Fruit fly (Drosophila melanogaster): ENCODE data around the gene CG14710.

Gene CG14710

DNA sequence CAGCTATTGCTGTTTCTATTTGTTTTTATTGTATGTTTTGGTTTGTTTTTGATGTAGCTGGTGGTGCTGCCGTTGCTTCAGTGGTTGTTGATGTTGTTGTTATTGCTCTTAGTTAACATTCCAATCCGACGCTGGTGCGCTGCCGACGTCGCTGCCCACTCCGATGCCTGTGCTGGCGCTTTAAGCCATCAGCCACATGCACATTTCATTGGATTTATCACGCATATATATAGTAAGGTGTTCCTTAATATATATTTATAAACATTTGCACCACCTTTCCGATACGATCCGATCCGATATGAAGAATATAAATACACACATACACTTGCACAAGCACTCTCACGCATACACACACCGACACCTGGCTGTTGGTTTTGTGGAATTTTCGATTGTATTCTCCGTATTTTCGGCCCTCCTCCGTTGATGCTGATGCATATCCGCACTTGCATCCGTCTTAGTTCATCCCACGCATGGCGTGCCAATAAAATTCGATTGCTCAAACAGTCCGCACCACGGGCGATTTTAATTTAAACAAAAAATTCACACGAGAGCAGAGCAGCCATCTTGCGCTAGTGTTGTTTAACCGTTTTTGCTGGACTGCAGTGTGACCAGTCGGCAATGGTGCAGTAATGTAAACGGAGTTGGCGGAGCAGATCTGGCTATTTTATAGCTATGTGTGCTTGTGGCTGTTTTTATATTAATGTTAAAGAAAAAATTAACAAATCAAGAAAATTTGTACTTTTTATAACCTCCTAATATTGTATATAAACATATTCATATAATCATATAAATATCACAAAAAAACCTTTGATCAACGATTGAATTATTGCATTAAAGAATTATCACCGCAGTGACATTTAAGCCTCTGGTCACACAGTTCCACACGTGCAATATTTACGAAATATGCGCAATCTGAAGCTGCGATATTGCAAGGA, 30.5 kb downstream of the CG14710 start, which contains the start of the genes Csk and Elp1:
Gene Csk (minus strand): TSS at position 602 of the 935 bp plus-strand sequence.
Gene Elp1 (plus strand): TSS at position 867 of the 935 bp plus-strand sequence.
- TF ChIP-seq CG17801 (GFP tag; optimal IDR thresholded peaks at IDR 0.05; ENCODE audit: partially characterized antibody): peak; percentile 55

DNA sequence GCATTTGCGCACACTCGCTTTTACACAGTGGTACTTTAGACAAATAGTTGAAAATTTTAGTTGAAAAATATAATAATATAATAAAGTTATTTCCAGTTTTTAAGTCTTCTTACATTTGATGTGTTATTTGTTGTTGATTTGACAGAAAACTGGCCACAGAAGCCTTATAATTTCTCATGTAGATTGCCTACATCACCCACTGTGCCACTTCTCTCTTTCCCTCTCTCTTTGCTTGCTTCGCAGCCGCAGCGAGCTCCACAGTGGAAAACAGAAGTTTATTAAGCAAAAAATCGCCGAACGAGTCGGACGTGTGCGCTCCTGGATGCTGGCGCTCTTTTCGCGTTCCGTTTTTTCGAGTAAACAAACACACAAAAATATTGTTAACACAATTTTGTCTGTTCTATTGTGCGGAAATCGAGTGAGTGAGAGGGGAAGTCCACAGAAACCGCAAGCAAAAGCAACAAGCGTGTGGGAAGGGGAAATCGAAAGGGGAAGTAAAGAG, 36.0 kb downstream of the CG14710 start, which contains the start of gene CG42327:
Gene CG42327 (plus strand): TSS at position 277 of the 502 bp plus-strand sequence.
- peak; percentile 87 for TF ChIP-seq CG17801 (GFP tag; optimal IDR thresholded peaks at IDR 0.05; ENCODE audit: partially characterized antibody)

DNA sequence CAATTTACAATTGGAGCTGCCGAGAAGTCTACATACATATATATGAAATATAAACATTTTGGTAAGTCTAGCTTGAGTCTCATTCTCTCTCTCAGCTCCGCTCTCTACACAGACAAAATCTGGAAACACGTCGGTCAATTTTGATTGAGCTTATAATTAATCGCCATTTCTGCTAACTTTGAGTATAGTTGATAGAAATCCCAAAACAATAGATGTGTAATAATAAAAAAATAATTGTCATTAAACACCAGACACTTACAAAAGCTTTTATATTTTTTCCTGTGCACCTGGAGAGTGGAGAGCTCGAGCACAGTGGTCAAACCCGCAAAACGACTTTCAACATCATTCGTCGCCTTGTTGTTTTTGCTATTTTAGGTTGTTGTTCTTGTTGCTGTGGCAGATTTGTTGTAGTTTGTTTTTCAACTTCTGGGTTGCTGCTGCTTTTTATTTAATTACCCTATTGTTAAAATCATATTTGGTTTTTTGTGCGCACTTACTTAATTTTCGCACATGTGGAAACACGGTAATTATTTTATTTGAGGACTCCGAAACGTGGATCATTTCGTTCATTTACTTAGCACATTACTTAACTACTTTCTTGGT, 36.8 kb downstream of the CG14710 start:
- TF ChIP-seq CG17801 (GFP tag; optimal IDR thresholded peaks at IDR 0.05; ENCODE audit: partially characterized antibody): peak; percentile 97

DNA sequence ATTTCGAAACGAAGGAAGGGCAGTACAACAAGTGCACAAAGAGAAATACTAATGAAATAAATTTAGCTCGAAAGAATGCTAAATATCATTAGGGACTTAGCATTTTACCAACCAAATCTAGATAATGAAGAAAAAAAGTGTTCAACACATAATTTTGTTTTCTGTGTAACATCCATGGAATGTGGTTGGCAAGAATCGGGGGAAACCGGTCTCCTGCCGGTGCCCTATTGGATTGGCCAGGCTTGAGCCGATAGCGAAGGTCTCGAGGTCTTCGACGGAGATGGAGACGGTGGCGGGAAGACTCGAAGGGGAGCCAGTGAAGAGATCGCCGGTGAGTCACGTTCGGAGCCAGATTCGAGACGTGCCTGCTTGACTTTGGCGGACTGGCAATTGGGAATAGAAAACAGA, 37.9 kb downstream of the CG14710 start:
- TF ChIP-seq CG17801 (GFP tag; optimal IDR thresholded peaks at IDR 0.05; ENCODE audit: partially characterized antibody): no peak

DNA sequence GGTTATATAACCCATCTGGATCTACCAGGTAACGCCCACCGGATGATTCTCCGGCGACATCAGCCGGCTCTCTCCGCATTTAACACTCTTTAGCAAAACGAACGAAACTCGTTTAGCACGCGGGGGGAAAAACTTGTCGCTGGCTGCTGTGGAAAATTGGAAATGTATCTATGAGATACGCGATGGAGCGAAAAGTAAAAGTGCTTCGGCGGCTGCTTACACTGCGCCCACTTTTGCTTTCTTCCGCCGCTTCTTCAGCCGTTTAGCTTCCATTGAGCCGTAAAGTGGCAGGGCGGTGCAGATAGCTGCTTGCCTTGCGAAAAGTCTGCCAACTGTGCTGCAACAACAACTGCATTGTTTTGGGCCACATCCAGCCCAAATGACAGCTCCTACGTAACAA, 41.3 kb downstream of the CG14710 start:
- no peak for TF ChIP-seq CG17801 (GFP tag; optimal IDR thresholded peaks at IDR 0.05; ENCODE audit: partially characterized antibody)

DNA sequence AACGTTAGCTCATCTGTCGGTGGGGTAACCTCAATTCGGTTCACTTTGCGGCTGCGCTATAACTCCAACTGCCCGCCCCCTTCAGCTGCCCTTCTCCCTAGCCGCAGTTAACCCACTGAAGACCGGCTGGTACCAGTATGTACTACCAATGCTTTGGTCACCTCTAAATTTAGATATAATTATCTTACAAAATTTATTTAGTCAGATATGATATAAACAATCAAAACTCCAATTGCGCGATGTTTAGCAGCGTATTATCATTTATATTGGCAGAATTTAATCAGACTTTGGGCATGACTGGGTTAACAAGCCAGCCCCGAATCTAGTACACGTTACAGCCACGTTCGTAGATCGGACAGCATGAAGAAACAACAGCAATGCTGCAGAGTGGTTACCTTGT, 41.8 kb downstream of the CG14710 start:
- TF ChIP-seq CG17801 (GFP tag; optimal IDR thresholded peaks at IDR 0.05; ENCODE audit: partially characterized antibody): peak; percentile 83

DNA sequence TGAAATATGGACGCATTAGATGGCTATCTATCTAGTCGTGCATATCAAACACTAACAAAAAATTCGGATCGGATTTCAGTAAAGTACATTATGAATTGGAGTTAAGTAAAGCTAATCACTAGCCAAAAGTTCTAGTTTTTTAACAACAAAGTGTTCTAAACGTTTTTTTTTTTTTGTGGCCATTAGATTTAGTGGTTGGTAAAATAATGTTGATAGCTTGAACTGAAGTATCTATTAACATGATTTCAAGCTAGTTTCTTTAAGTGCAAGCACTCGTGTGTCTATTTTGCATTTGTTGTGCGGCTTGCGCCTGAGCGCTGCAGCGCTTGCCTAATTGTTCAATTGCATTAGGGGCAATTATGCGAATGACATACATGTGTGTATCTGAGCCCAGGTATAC, 42.7 kb downstream of the CG14710 start:
- TF ChIP-seq CG17801 (GFP tag; optimal IDR thresholded peaks at IDR 0.05; ENCODE audit: partially characterized antibody): no peak

DNA sequence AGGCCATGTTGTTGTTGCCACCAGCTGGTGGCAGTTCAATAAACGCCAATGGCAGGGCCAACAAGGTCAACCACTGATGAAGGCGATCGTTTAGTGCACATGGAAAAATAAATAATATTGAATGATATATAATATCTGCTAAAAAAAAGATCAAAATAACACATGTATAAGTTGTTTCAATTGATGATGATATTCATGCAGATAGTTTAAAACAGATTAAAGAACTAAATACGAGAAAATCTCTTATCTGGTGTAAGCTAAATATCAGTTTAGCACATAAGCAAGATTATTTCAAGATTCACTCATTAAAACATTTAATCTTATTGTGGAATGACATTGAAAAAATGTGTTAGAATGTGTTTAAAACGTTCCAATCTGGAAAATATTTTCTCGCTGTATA, 43.6 kb downstream of the CG14710 start:
- no peak for TF ChIP-seq CG17801 (GFP tag; optimal IDR thresholded peaks at IDR 0.05; ENCODE audit: partially characterized antibody)

DNA sequence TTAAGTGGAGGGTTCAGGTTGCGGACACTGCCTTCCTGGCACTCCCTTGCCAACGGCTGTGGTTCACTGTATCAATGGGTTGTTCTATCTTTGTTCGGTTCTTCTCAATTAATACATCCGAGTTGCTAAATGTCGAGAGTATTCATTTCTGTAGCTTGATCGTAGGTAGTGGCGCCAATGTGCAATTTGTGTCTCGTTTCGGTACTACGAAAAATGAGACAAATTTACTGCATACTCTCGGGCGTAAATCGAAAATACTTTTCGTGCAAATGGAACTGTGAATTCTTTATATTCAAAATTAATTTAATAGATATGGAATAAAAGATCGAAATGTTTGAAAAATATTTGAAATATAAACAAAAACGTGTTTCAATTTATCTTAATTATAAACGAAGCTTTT, 45.6 kb downstream of the CG14710 start:
- no peak for TF ChIP-seq CG17801 (GFP tag; optimal IDR thresholded peaks at IDR 0.05; ENCODE audit: partially characterized antibody)

DNA sequence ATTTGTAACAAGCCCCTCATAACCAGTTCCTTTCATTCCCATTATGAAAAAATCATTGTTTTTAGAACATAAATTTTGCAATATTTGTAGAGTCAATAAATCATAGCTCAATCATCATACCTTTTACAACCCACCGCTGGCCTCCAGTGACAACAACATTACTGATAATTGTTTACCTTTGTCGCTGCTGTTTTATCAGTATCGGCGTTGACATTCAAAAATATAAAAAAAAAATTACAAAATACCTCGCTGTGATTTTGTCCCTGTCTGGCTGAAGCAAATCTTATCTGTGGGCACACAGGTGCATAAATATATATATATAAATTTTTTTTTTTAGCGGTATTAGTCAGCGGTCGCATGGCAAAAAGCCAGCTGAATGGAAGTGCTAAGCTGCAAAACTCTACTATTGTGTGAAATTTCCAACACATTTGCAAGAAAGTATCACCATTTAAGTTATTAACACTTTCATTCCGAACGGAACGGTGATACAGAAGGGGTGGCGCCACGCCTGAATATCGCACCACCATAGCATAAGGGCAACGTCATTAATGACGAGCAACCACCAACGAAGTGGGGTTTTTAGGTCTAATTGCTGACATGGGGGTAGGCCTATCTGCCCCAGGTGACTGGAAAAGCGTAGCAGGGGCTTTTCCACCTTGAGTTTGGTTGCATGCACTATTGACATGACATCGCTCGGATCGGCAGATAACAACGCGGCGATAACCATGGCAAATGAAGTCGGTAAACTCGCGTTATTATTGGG, 46.2 kb downstream of the CG14710 start:
- TF ChIP-seq CG17801 (GFP tag; optimal IDR thresholded peaks at IDR 0.05; ENCODE audit: partially characterized antibody): no peak

DNA sequence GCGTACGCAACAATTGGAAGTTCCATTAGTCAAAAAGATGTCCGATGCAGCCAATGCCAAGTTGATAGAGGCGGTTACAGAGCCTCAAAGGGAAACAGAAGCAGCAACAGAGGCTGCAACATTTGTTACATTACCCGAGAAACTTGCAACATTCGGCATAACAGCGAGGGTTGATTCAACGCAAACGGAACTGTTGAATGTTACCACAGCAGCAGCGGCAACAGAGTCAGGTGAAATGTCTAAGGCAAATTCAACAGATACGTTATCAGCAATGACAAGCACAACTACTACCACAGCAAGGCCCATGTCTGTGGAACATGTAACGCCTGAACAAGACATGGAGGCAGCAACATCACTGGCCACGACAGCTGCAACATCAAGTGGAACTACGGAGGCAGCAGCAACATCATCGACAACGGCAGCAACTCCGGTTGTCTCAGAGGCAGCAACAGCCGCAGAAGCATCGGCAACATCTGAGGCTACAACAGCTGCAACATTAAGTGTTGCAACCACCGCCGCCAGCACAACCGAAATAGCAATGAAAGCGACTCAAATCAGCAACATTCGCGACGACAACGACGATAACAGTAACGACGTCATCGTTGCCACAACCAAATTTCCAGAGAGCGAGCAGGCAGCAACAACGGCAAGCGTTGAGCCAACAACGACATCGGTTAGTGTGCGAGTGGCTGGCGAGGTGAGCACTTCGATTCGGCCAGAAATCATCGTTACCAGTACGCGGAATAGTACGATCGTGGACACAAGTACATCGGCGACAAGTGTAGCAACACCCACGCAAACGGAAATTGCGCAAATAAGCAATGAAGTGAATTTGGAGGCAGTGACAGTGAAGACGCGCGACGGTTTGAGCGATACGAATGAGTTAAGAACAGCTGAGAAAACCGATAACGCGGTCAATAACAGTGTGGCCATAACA, 49.4 kb downstream of the CG14710 start:
- no peak for TF ChIP-seq CG17801 (GFP tag; optimal IDR thresholded peaks at IDR 0.05; ENCODE audit: partially characterized antibody)

DNA sequence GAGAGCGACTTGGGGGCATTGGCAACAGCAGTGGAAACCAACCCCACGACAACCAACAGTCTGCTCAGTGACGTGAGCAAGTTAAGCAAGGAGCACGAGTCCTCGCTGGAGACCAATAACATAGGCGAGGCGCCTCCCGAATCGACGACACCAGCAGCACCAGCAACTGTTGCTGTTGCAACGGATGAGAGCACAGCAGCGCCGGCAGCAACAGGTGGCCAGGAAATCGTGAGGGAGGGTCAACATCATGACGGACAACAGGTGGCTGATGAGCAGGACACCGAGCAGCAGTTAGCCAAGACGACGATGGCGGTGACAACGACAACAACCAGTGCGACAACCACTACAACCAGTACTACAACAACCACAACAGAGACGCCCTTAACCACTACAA, 50.1 kb downstream of the CG14710 start:
- TF ChIP-seq CG17801 (GFP tag; optimal IDR thresholded peaks at IDR 0.05; ENCODE audit: partially characterized antibody): no peak

DNA sequence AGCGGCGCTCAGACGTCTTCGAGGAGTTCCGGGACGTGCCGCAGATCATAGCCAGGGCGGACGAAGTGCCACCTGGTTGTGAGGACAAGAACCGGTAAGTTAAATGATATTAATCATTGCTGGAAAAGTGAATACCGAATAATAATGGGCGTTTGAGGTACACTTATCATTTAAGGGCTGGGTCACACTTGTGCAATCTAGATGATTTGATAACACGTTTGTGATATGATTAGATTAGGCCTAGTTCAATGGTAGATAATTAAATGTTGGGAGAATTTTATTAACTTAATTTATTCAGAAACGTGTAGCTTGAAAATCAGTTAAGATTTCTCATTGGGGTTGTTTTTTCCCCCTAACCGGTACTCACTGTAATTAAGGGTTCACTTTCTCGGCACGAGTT, 51.0 kb downstream of the CG14710 start:
- TF ChIP-seq CG17801 (GFP tag; optimal IDR thresholded peaks at IDR 0.05; ENCODE audit: partially characterized antibody): no peak

All from ovary, adult (tissue).